Fruit fly (Drosophila melanogaster) S2 (cell line): ENCODE data around the gene acs.

Experiments
- CG8478 ChIP-seq: fragments of >200 bp; optimal IDR thresholded peaks from 2 replicates; lab custom pipeline; 2018
- CTCF ChIP-seq, 2 experiments: fragments of >200 bp; optimal IDR thresholded peaks; 2 replicates each; lab custom pipeline; 2018

DNA sequence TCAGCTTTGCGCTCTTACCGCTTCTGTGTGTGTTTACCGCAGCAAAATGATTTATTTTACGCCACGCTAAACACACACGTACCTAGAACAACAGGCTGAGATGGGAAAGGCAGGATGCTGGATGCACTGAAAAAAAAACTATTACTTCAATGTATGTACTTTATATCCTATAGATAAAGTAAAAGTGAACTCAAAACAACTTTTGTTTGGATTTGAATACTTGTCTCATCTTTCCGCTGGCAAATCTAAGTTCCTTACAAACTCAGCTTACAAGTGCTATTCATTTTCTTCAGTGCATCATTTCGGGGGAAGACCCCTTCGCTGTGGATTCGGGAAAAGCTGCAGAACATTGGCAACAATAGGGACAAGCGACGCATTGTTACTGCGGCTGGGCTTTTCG lies 5.3 kb downstream of the acs start:
- TF ChIP-seq CTCF (optimal IDR thresholded peaks at IDR 0.05; lab: Kevin White, UChicago) (no peak), CG8478 (no peak)
